Worm (Caenorhabditis elegans) whole organism, L4/young adult: ENCODE results near the gene ptr-18.

Experiments used
- W03F9.2 ChIP-seq: fragments of 150-350 bp; optimal IDR thresholded peaks from 2 replicates; lab custom pipeline; 2014; ENCODE audit warnings: missing biosample characterization, missing genetic modification characterization
- dao-5 ChIP-seq: sonication (generic microtip); optimal IDR thresholded peaks from 2 replicates; lab custom pipeline; 2016; ENCODE audit warnings: missing genotype, missing genetic modification characterization, moderate library complexity, missing compliant biosample characterization
- him-1 ChIP-seq: sonication (generic microtip); optimal IDR thresholded peaks from 2 replicates; lab custom pipeline; 2016; ENCODE audit warnings: missing genotype, missing genetic modification reagents, missing genetic modification characterization, missing compliant biosample characterization

ptr-18 gene

DNA sequence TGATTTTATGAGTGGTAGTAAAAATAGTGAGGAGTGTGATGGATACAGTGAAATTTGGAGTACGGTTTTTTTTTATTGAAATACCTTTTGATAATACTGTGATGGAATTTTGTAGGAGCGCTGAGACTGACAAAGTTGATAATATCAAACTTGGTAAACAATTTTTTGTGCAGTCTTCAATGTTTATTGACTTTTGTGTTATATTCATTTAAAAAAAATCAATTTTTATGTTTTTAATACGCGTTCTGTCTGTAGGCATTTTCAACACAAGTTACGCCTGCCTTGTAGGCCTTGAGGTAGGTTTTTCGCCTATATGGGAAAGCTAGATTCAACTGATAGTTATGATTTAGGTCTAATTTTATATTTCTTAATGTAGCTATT is 39.5 kb downstream of the ptr-18 start:
- TF ChIP-seq dao-5 (no peak), him-1 (no peak), W03F9.2 (no peak)

DNA sequence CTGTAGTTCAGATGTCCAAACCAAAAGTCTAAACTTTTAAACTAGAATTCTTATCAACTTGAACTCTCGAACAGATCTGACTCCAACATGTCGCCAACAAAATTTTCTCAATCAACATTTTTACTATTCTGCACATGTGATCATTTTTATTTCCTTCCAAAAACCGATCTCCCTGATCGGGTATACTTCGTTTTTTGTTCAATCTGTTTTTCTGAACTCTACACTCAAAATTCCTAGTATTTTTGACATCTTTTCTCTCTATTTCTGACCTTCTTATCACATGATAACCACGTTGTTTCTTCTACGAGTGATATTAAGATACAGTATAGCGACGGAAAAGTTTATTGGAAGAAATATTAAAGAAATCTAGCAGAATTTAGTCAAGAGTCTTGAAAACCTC is 40.9 kb downstream of the ptr-18 start:
- TF ChIP-seq W03F9.2 (no peak), him-1 (no peak), dao-5 (no peak)

ce11 chrII:13007717-13008461 is 42.5 kb downstream of the ptr-18 start, which contains the start of gene oig-2:
Gene oig-2 (minus strand): TSS chrII:13008164.
- TF ChIP-seq him-1 (no peak), dao-5 (no peak), W03F9.2 (no peak)

ce11 chrII:13012684-13013083 is 47.3 kb downstream of the ptr-18 start:
- TF ChIP-seq him-1 (no peak), W03F9.2 (no peak), dao-5 (no peak)

- TF ChIP-seq dao-5: no peak
- no peak for TF ChIP-seq W03F9.2
- no peak for TF ChIP-seq him-1
Measured at ce11 chrII:13013966-13014365, 48.6 kb downstream of the ptr-18 start, which contains the start of gene F18A11.5. Gene F18A11.5 (minus strand): TSS chrII:13014286.

ce11 chrII:13022555-13022954 is 57.2 kb downstream of the ptr-18 start:
- TF ChIP-seq W03F9.2: no peak
- no peak for TF ChIP-seq dao-5
- no peak for TF ChIP-seq him-1

DNA sequence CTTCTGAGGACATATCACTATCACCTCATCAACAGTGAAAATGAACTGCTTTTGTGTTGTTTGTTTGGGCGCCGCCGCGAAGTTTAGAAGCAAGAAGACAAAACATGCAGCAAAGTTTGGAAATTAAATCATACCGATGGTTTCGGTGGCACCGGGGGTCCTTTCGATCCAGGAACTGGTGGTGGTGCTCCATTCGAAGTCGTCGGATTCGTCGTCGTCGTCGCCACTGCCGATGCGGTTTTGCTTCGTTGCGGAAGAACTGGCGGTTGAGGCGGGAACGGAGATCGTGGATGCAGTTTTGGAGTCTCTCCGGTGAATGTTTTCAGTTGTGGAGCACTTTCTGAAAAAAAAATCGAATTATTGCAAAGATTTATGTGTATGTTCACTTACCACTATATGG is 58.2 kb downstream of the ptr-18 start:
- no peak for TF ChIP-seq him-1
- TF ChIP-seq W03F9.2: no peak
- no peak for TF ChIP-seq dao-5

DNA sequence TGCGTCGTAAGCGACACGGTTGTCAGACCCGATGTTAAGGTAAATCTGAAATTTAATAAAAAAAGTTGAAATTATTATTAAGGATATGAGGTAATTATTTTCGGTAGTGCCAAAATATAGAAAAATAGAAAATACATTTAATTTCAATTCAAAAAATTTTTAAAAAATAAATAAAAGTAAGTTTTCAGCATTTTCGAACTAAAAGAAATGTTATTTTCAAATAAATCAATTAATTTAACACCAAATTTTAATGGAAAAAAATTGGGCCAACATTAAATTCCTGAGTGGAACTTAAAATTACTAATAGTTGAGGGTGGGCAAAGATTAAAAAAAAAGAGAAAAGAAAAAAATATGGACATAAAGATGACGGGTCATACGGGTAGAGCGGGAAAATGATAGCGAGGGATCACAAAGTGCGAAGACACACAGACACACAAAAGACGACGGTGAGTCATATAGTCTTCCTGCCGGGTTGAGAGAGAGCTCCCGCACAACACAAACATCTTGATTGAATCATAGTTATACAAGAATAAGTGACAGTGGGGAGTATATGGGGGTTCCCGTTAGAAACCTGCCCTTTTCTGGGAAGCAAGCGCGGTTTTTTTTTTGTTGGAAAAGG is 60.6 kb downstream of the ptr-18 start, which contains the start of gene max-2:
Gene max-2, minus strand, starts transcription at position 51 of the 619 bp plus-strand sequence.
- TF ChIP-seq W03F9.2 (no peak), him-1 (no peak), dao-5 (no peak)
